Worm (Caenorhabditis elegans): ENCODE measurements around the gene fbxc-24.

The fbxc-24 gene

ce11 chrII:913222-913722 lies 3.8 kb upstream of the fbxc-24 start, which contains the start of gene fbxc-33:
Gene fbxc-33 (plus strand): TSS chrII:913672.
- TF ChIP-seq ZK546.5 (tag; optimal IDR thresholded peaks at IDR 0.05) (no peak), elt-2 (tag; optimal IDR thresholded peaks at IDR 0.05) (peak; percentile 41), pqm-1 (tag; optimal IDR thresholded peaks at IDR 0.05) (no peak), fkh-10 (GFP tag; optimal IDR thresholded peaks at IDR 0.05) (no peak), nhr-28 (tag; optimal IDR thresholded peaks at IDR 0.05) (no peak), egl-27 (tag; optimal IDR thresholded peaks at IDR 0.05) (no peak), zag-1 (tag; optimal IDR thresholded peaks at IDR 0.05) (no peak), ama-1 (optimal IDR thresholded peaks at IDR 0.05) (no peak), lin-15B (tag; optimal IDR thresholded peaks at IDR 0.05) (peak; percentile 65), ceh-82 (tag; optimal IDR thresholded peaks at IDR 0.05) (no peak), nfya-1 (tag; optimal IDR thresholded peaks at IDR 0.05; ENCODE audit: insufficient read depth) (no peak), snpc-4 (tag; optimal IDR thresholded peaks at IDR 0.05) (peak; percentile 36), sea-2 (GFP tag; optimal IDR thresholded peaks at IDR 0.05) (no peak), unc-62 (GFP tag; optimal IDR thresholded peaks at IDR 0.05) (no peak)

ce11 chrII:911680-912079 lies 2.2 kb upstream of the fbxc-24 start, which contains the start of gene fbxc-31:
Gene fbxc-31 (plus strand): TSS chrII:911980.
- TF ChIP-seq ZK546.5 (tag; optimal IDR thresholded peaks at IDR 0.05) (no peak), mdl-1 (tag; optimal IDR thresholded peaks at IDR 0.05) (no peak), elt-2 (tag; optimal IDR thresholded peaks at IDR 0.05) (no peak), nhr-43 (tag; optimal IDR thresholded peaks at IDR 0.05; ENCODE audit: poor library complexity, severe bottlenecking) (no peak)

- TF ChIP-seq nhr-23 (tag; optimal IDR thresholded peaks at IDR 0.05) (no peak), daf-12 (tag; optimal IDR thresholded peaks at IDR 0.05) (no peak), ceh-9 (tag; optimal IDR thresholded peaks at IDR 0.05) (no peak), unc-62 (GFP tag; optimal IDR thresholded peaks at IDR 0.05) (no peak), ZK546.5 (tag; optimal IDR thresholded peaks at IDR 0.05) (no peak), lsy-12 (tag; optimal IDR thresholded peaks at IDR 0.05) (no peak), fos-1 (tag; optimal IDR thresholded peaks at IDR 0.05) (no peak), snpc-4 (tag; optimal IDR thresholded peaks at IDR 0.05) (peak; percentile 13)
Observed at ce11 chrII:905335-905734, 4.1 kb downstream of the fbxc-24 start.

- TF ChIP-seq mdl-1 (tag; optimal IDR thresholded peaks at IDR 0.05) (no peak), nhr-11 (tag; optimal IDR thresholded peaks at IDR 0.05) (no peak), fkh-10 (GFP tag; optimal IDR thresholded peaks at IDR 0.05) (no peak), nhr-76 (tag; optimal IDR thresholded peaks at IDR 0.05) (no peak), snpc-4 (tag; optimal IDR thresholded peaks at IDR 0.05) (no peak), fkh-2 (tag; optimal IDR thresholded peaks at IDR 0.05) (no peak), unc-39 (tag; optimal IDR thresholded peaks at IDR 0.05) (no peak)
Observed at ce11 chrII:901632-902031, 7.8 kb downstream of the fbxc-24 start, which contains the start of gene T07D3.2. Gene T07D3.2 (plus strand): TSS chrII:901932.

ce11 chrII:900720-901332 lies 8.6 kb downstream of the fbxc-24 start, which contains the start of gene T07D3.9:
Gene T07D3.9 (minus strand): TSS chrII:900913.
- TF ChIP-seq snpc-4 (tag; optimal IDR thresholded peaks at IDR 0.05) (no peak), ZK546.5 (tag; optimal IDR thresholded peaks at IDR 0.05) (no peak), elt-2 (tag; optimal IDR thresholded peaks at IDR 0.05) (peak; percentile 94), mdl-1 (tag; optimal IDR thresholded peaks at IDR 0.05) (no peak), nhr-67 (tag; optimal IDR thresholded peaks at IDR 0.05) (no peak), nhr-25 (tag; optimal IDR thresholded peaks at IDR 0.05) (no peak), mml-1 (tag; optimal IDR thresholded peaks at IDR 0.05) (no peak), sea-2 (GFP tag; optimal IDR thresholded peaks at IDR 0.05) (no peak), lsy-12 (tag; optimal IDR thresholded peaks at IDR 0.05) (no peak), ceh-9 (tag; optimal IDR thresholded peaks at IDR 0.05) (no peak), unc-62 (GFP tag; optimal IDR thresholded peaks at IDR 0.05) (no peak), fkh-10 (GFP tag; optimal IDR thresholded peaks at IDR 0.05) (no peak), egl-27 (tag; optimal IDR thresholded peaks at IDR 0.05) (peak; percentile 38), ceh-28 (tag; optimal IDR thresholded peaks at IDR 0.05) (peak; percentile 40), pqm-1 (tag; optimal IDR thresholded peaks at IDR 0.05) (peak; percentile 83), nhr-237 (tag; optimal IDR thresholded peaks at IDR 0.05) (no peak), elt-1 (tag; optimal IDR thresholded peaks at IDR 0.05) (no peak), tbx-2 (tag; optimal IDR thresholded peaks at IDR 0.05) (no peak), jun-1 (tag; optimal IDR thresholded peaks at IDR 0.05) (peak; percentile 3), egl-5 (tag; optimal IDR thresholded peaks at IDR 0.05) (no peak), elt-3 (tag; optimal IDR thresholded peaks at IDR 0.05) (peak; percentile 6 to 87 (median 76)), lin-39 (tag; optimal IDR thresholded peaks at IDR 0.05) (no peak), fos-1 (tag; optimal IDR thresholded peaks at IDR 0.05) (no peak), hmg-11 (tag; optimal IDR thresholded peaks at IDR 0.05) (no peak), ceh-82 (tag; optimal IDR thresholded peaks at IDR 0.05) (no peak), pha-4 (tag; optimal IDR thresholded peaks at IDR 0.05) (no peak), R02D3.7 (tag; optimal IDR thresholded peaks at IDR 0.05) (no peak), nhr-77 (tag; optimal IDR thresholded peaks at IDR 0.05) (no peak)

All from whole organism, L3 larva.